Worm (Caenorhabditis elegans) whole organism, mixed stage, embryonic: ENCODE measurements around the gene F41H10.1.
"Not testable (repeated sequence)": the region's sequence is repeated elsewhere in the genome, so short reads cannot be mapped to it uniquely, and the experiment has no call there.

ENCODE experiments used
- lsy-2 ChIP-seq: fragments of 150-350 bp; optimal IDR thresholded peaks from 2 replicates; lab custom pipeline; 2014; ENCODE audit warnings: missing biosample characterization, missing genetic modification characterization
- mab-5 ChIP-seq: fragments of 150-350 bp; optimal IDR thresholded peaks from 2 replicates; lab custom pipeline; 2014; ENCODE audit warnings: missing biosample characterization, missing genetic modification characterization

- not testable (repeated sequence) for TF ChIP-seq lsy-2, mab-5 (tag; lab: Kevin White, UChicago)
Measured at ce11 chrIV:5350480-5351193, 32.1 kb upstream of the F41H10.1 start, which contains the start of gene gba-4.
